Worm (Caenorhabditis elegans) whole organism, late embryonic: ENCODE measurements around the gene mrp-5.

Experiments
- C38D4.7 ChIP-seq: fragments of 200-800 bp; sonication (Bioruptor generic); optimal IDR thresholded peaks from 2 replicates; lab custom pipeline; 2018; ENCODE audit warnings: mild to moderate bottlenecking, missing genetic modification characterization, moderate library complexity, missing compliant biosample characterization
- F13H6.1 ChIP-seq: sonication (generic microtip); optimal IDR thresholded peaks from 2 replicates; lab custom pipeline; 2016; ENCODE audit warnings: missing genetic modification characterization, missing compliant biosample characterization
- T23F11.4 ChIP-seq: fragments of 200-800 bp; sonication (Bioruptor generic); optimal IDR thresholded peaks from 2 replicates; lab custom pipeline; 2018; ENCODE audit warnings: mild to moderate bottlenecking, missing genetic modification characterization, missing compliant biosample characterization
- ahr-1 ChIP-seq: sonication (generic microtip); optimal IDR thresholded peaks from 2 replicates; lab custom pipeline; 2016; ENCODE audit warnings: missing genetic modification characterization, missing compliant biosample characterization
- ama-1 ChIP-seq: fragments of 150-350 bp; optimal IDR thresholded peaks from 2 replicates; lab custom pipeline; 2014
- ceh-14 ChIP-seq: sonication (generic microtip); optimal IDR thresholded peaks from 2 replicates; lab custom pipeline; 2016; ENCODE audit warnings: missing genotype, missing genetic modification characterization, missing compliant biosample characterization
- ceh-2 ChIP-seq: sonication (generic microtip); optimal IDR thresholded peaks from 2 replicates; lab custom pipeline; 2016; ENCODE audit warnings: missing genotype, missing genetic modification characterization, missing compliant biosample characterization
- ceh-22 ChIP-seq: sonication (generic microtip); optimal IDR thresholded peaks from 2 replicates; lab custom pipeline; 2017; ENCODE audit warnings: missing biosample characterization, missing genetic modification characterization
- ceh-24 ChIP-seq: sonication (generic microtip); optimal IDR thresholded peaks from 2 replicates; lab custom pipeline; 2016; ENCODE audit warnings: mild to moderate bottlenecking, missing genetic modification characterization, missing compliant biosample characterization
- ceh-31 ChIP-seq: sonication (generic microtip); optimal IDR thresholded peaks from 2 replicates; lab custom pipeline; 2016; ENCODE audit warnings: missing genetic modification characterization, missing compliant biosample characterization
- ceh-34 ChIP-seq: sonication (generic microtip); optimal IDR thresholded peaks from 2 replicates; lab custom pipeline; 2016; ENCODE audit warnings: mild to moderate bottlenecking, missing genetic modification characterization, missing compliant biosample characterization
- ceh-45 ChIP-seq: fragments of 200-800 bp; sonication (Bioruptor generic); IDR thresholded peaks from 2 replicates; pipeline ENCODE4 v1.3.6; 2022; ENCODE audit warnings: missing genetic modification reagents, missing genetic modification characterization, missing compliant biosample characterization
- ceh-48 ChIP-seq: sonication (generic microtip); optimal IDR thresholded peaks from 2 replicates; lab custom pipeline; 2016; ENCODE audit warnings: missing genetic modification characterization, inconsistent platforms, missing compliant biosample characterization
- ceh-6 ChIP-seq: fragments of 200-800 bp; sonication (Bioruptor generic); optimal IDR thresholded peaks from 2 replicates; lab custom pipeline; 2018; ENCODE audit warnings: mild to moderate bottlenecking, missing genetic modification characterization, missing compliant biosample characterization
- dmd-4 ChIP-seq: sonication (generic microtip); optimal IDR thresholded peaks from 2 replicates; lab custom pipeline; 2016; ENCODE audit warnings: borderline replicate concordance, missing genetic modification characterization, missing compliant biosample characterization
- dve-1 ChIP-seq: sonication (generic microtip); optimal IDR thresholded peaks from 2 replicates; lab custom pipeline; 2017; ENCODE audit warnings: antibody characterized with exemption, mild to moderate bottlenecking, missing genetic modification characterization, missing compliant biosample characterization
- elt-2 ChIP-seq: sonication (generic microtip); optimal IDR thresholded peaks from 2 replicates; lab custom pipeline; 2016; ENCODE audit warnings: missing genetic modification reagents, missing genetic modification characterization, missing compliant biosample characterization
- elt-4 ChIP-seq: sonication (generic microtip); optimal IDR thresholded peaks from 2 replicates; lab custom pipeline; 2016; ENCODE audit warnings: missing genetic modification characterization, missing compliant biosample characterization
- ets-4 ChIP-seq: sonication (generic microtip); optimal IDR thresholded peaks from 2 replicates; lab custom pipeline; 2016; ENCODE audit warnings: missing genetic modification characterization, missing compliant biosample characterization
- eyg-1 ChIP-seq: sonication (generic microtip); optimal IDR thresholded peaks from 2 replicates; lab custom pipeline; 2016; ENCODE audit warnings: missing genotype, missing genetic modification characterization, missing compliant biosample characterization
- fax-1 ChIP-seq: sonication (generic microtip); optimal IDR thresholded peaks from 2 replicates; lab custom pipeline; 2016; ENCODE audit warnings: missing genotype, missing genetic modification characterization, missing compliant biosample characterization
- fkh-6 ChIP-seq: sonication (generic microtip); optimal IDR thresholded peaks from 2 replicates; lab custom pipeline; 2016; ENCODE audit warnings: missing genetic modification characterization, missing compliant biosample characterization
- gmeb-2 ChIP-seq: sonication (generic microtip); optimal IDR thresholded peaks from 2 replicates; lab custom pipeline; 2016; ENCODE audit warnings: missing genetic modification characterization, inconsistent platforms, missing compliant biosample characterization
- hlh-13 ChIP-seq: fragments of 200-800 bp; sonication (Bioruptor generic); optimal IDR thresholded peaks from 2 replicates; lab custom pipeline; 2018; ENCODE audit warnings: mild to moderate bottlenecking, missing genetic modification characterization, missing compliant biosample characterization
- hlh-15 ChIP-seq: sonication (generic microtip); optimal IDR thresholded peaks from 2 replicates; lab custom pipeline; 2016; ENCODE audit warnings: missing genetic modification characterization, missing compliant biosample characterization
- hlh-30 ChIP-seq: sonication (generic microtip); optimal IDR thresholded peaks from 2 replicates; lab custom pipeline; 2017; ENCODE audit warnings: antibody characterized with exemption, missing genetic modification characterization, missing compliant biosample characterization; ENCODE audit not compliant: insufficient read depth
- lin-11 ChIP-seq: fragments of 200-800 bp; sonication (Bioruptor generic); optimal IDR thresholded peaks from 2 replicates; lab custom pipeline; 2018; ENCODE audit warnings: mild to moderate bottlenecking, missing genetic modification characterization, missing compliant biosample characterization
- madf-2 ChIP-seq: sonication (generic microtip); optimal IDR thresholded peaks from 2 replicates; lab custom pipeline; 2017; ENCODE audit warnings: missing genetic modification characterization, missing compliant biosample characterization
- nhr-232 ChIP-seq: sonication (generic microtip); optimal IDR thresholded peaks from 2 replicates; lab custom pipeline; 2016; ENCODE audit warnings: missing genetic modification characterization, missing compliant biosample characterization
- pag-3 ChIP-seq: sonication (generic microtip); optimal IDR thresholded peaks from 2 replicates; lab custom pipeline; 2016; ENCODE audit warnings: missing compliant biosample characterization, missing genetic modification characterization, borderline replicate concordance
- pat-9 ChIP-seq: fragments of 200-800 bp; sonication (Bioruptor generic); optimal IDR thresholded peaks from 2 replicates; lab custom pipeline; 2018; ENCODE audit warnings: mild to moderate bottlenecking, missing genetic modification characterization, moderate library complexity, missing compliant biosample characterization
- pha-2 ChIP-seq: sonication (generic microtip); optimal IDR thresholded peaks from 2 replicates; lab custom pipeline; 2017; ENCODE audit warnings: mild to moderate bottlenecking, missing genetic modification characterization, missing compliant biosample characterization
- pha-4 ChIP-seq: fragments of 150-350 bp; optimal IDR thresholded peaks from 2 replicates; lab custom pipeline; 2018; ENCODE audit warnings: missing biosample characterization, missing genetic modification reagents, missing genetic modification characterization
- pqm-1 ChIP-seq: sonication (generic microtip); optimal IDR thresholded peaks from 2 replicates; lab custom pipeline; 2016; ENCODE audit warnings: missing genetic modification characterization, missing compliant biosample characterization
- rnt-1 ChIP-seq: sonication (generic microtip); optimal IDR thresholded peaks from 2 replicates; lab custom pipeline; 2016; ENCODE audit warnings: missing genetic modification characterization, missing compliant biosample characterization
- sdc-2 ChIP-seq: sonication (generic microtip); optimal IDR thresholded peaks from 2 replicates; lab custom pipeline; 2016; ENCODE audit warnings: missing genotype, missing genetic modification characterization, missing compliant biosample characterization
- sox-2 ChIP-seq: fragments of 200-800 bp; sonication (Bioruptor generic); IDR thresholded peaks from 2 replicates; pipeline ENCODE4 v1.3.6; 2022; ENCODE audit warnings: missing genetic modification reagents, missing genetic modification characterization, missing compliant biosample characterization
- sox-4 ChIP-seq: sonication (generic microtip); optimal IDR thresholded peaks from 2 replicates; lab custom pipeline; 2017; ENCODE audit warnings: mild to moderate bottlenecking, missing genetic modification characterization, inconsistent platforms, missing compliant biosample characterization
- syd-9 ChIP-seq: sonication (generic microtip); optimal IDR thresholded peaks from 2 replicates; lab custom pipeline; 2016; ENCODE audit warnings: mild to moderate bottlenecking, missing genetic modification characterization, moderate library complexity, missing compliant biosample characterization
- tbx-2 ChIP-seq: sonication (generic microtip); optimal IDR thresholded peaks from 2 replicates; lab custom pipeline; 2016; ENCODE audit warnings: missing genetic modification characterization, missing compliant biosample characterization
- tbx-7 ChIP-seq: sonication (generic microtip); optimal IDR thresholded peaks from 2 replicates; lab custom pipeline; 2016; ENCODE audit warnings: missing genotype, missing genetic modification characterization, missing compliant biosample characterization
- unc-3 ChIP-seq, 2 experiments: fragments of 200-800 bp in 1 of 2; sonication (Bioruptor generic) in 1 of 2; sonication (generic microtip) in 1 of 2; conservative IDR thresholded peaks in 1 of 2; optimal IDR thresholded peaks in 1 of 2; 2 replicates each; pipeline versions ENCODE4 v1.3.6 to Lab custom; 2016 to 2022; ENCODE audit warnings: missing compliant biosample characterization in 2 of 2, missing genetic modification characterization in 2 of 2, missing genetic modification reagents in 1 of 2
- unc-42 ChIP-seq: sonication (generic microtip); optimal IDR thresholded peaks from 2 replicates; lab custom pipeline; 2016; ENCODE audit warnings: missing genotype, missing genetic modification characterization, missing compliant biosample characterization
- unc-55 ChIP-seq: sonication (generic microtip); optimal IDR thresholded peaks from 2 replicates; lab custom pipeline; 2017; ENCODE audit warnings: missing biosample characterization, missing genetic modification reagents, missing genetic modification characterization
- unc-86 ChIP-seq: sonication (generic microtip); optimal IDR thresholded peaks from 2 replicates; lab custom pipeline; 2016; ENCODE audit warnings: missing genetic modification characterization, missing compliant biosample characterization
- ztf-16 ChIP-seq: sonication (generic microtip); optimal IDR thresholded peaks from 2 replicates; lab custom pipeline; 2017; ENCODE audit warnings: missing genetic modification characterization, missing compliant biosample characterization

The mrp-5 gene

DNA sequence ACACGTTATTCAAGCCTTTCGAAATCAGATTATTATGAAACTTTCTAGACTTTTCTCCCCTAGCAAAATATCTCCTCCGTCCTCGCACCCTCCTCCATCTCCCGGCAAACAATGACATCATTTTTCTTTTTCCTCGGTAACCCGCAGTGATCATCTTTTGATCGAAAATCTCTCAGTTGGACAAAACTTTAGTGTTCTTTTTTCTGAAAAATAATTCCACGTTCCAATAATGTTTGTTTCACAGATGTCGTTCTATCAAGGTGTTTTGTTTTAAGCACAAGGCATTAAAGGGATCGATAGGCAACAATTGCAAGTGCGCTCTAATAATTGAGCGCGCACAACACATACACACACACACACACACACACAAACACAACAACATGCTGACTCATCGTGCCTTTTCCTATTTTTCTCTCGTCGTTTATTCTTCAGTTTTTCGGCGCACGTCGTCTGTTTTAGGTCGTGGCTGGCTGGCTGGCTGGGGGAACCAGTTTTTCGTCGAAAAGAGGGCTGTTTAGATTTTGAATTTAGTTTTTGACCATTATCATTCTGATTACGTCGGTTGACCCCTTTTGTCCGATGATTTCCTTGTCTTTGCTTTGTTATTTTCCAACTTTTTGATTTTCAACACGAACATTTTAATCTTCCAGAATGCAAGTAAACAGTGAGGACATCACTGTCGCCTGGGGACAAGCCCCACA lies 29.5 kb upstream of the mrp-5 start, which contains the start of gene F20D1.3 (continued):
- TF ChIP-seq tbx-7 (tag; lab: Kevin White, UChicago) (no peak), C38D4.7 (no peak), rnt-1 (tag; lab: Kevin White, UChicago) (no peak), dmd-4 (no peak), ceh-22 (tag; lab: Kevin White, UChicago) (no peak), ama-1 (no peak), ceh-24 (no peak), pha-2 (tag; lab: Kevin White, UChicago) (no peak), ahr-1 (tag; lab: Kevin White, UChicago) (no peak), pat-9 (tag; lab: Kevin White, UChicago) (no peak), unc-86 (no peak), pqm-1 (tag; lab: Kevin White, UChicago) (no peak), sox-4 (tag; lab: Kevin White, UChicago) (no peak), unc-55 (peak; percentile 61), ets-4 (no peak), dve-1 (tag; lab: Kevin White, UChicago) (peak; percentile 18), ceh-34 (tag; lab: Kevin White, UChicago) (no peak), eyg-1 (no peak), lin-11 (tag; lab: Kevin White, UChicago) (no peak), pag-3 (no peak), syd-9 (tag; lab: Kevin White, UChicago) (no peak), fax-1 (no peak), ceh-14 (tag; lab: Kevin White, UChicago) (no peak), ztf-16 (no peak), tbx-2 (tag; lab: Kevin White, UChicago) (peak; percentile 53), F13H6.1 (tag; lab: Kevin White, UChicago) (no peak), sdc-2 (tag; lab: Kevin White, UChicago) (no peak), T23F11.4 (no peak), hlh-15 (tag; lab: Kevin White, UChicago) (no peak), nhr-232 (tag; lab: Kevin White, UChicago) (no peak), gmeb-2 (tag; lab: Kevin White, UChicago) (no peak), ceh-2 (no peak), pha-4 (tag; lab: Kevin White, UChicago) (no peak), ceh-45 (GFP tag; lab: Robert Waterston, UW) (no peak), unc-42 (tag; lab: Kevin White, UChicago) (peak; percentile 84), sox-2 (GFP tag; lab: Robert Waterston, UW) (no peak), madf-2 (tag; lab: Kevin White, UChicago) (no peak)

DNA sequence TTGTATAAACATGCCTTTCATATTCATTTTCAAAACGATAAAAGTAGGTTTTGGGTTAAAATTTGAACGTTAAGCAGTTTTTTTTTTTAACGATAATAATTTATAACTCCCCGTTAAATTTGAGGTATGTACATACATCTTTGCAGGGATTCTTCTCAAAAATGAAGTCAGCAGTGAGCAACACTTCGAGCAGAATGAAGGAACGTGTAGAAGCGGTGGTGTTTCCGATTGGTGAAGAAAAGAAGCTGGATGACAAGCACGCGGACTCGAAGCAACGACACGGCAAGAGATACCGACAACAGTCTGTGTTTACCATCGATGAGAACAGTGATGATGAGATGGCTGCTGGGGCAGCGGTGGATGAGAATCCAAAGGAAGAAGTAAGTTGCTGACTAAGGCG lies 27.0 kb upstream of the mrp-5 start:
- TF ChIP-seq elt-4 (no peak), gmeb-2 (tag; lab: Kevin White, UChicago) (no peak), madf-2 (tag; lab: Kevin White, UChicago) (no peak)

DNA sequence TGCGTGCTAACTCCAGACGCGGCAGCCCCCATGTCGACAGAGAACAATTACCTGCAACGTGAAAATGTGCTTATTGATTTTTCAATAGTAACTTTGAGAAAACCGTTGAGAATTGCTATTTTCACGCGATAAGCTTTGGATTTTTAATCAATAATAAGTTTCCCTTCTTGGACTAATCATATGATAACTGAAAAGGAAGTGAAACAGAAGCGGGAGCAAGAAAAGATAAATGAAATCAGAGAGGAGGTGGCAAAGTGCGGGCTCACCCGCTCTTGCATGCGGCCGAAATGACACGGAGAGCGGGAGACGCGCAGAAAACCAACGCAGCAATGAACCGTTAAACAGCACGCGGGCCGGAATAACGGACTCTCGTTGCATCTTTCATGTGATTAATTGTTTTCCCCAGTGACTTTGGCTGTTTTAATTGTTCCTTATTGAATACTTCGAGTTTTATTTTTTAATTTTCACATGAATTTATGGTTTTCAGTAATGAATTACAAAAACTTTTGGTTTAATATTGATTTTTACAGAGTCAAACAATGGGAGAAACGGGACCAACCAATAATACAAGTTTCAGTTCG lies 24.2 kb upstream of the mrp-5 start, which contains the start of the genes flwr-1 and tbc-1:
flwr-1 (minus strand) TSS at position 51 of the 581 bp plus-strand sequence.
tbc-1 (plus strand) TSS at position 531 of the 581 bp plus-strand sequence.
- TF ChIP-seq ceh-48 (tag; lab: Kevin White, UChicago) = peak; percentile 19
- TF ChIP-seq unc-3 (GFP tag; conservative IDR thresholded peaks at IDR 0.05; lab: Robert Waterston, UW) = no peak
- TF ChIP-seq unc-3 (tag; optimal IDR thresholded peaks at IDR 0.05; lab: Kevin White, UChicago) = no peak
- no peak for TF ChIP-seq fkh-6 (tag; lab: Kevin White, UChicago)
- TF ChIP-seq tbx-2 (tag; lab: Kevin White, UChicago) = peak; percentile 39
- peak; percentile 34 for TF ChIP-seq ceh-34 (tag; lab: Kevin White, UChicago)
- TF ChIP-seq ceh-31 (tag; lab: Kevin White, UChicago) = peak; percentile 36
- TF ChIP-seq ceh-6 (GFP tag; lab: Kevin White, UChicago) = no peak
- peak; percentile 70 for TF ChIP-seq hlh-30
- peak; percentile 62 for TF ChIP-seq unc-42 (tag; lab: Kevin White, UChicago)
- no peak for TF ChIP-seq ama-1
- TF ChIP-seq ceh-2 = no peak
- peak; percentile 20 for TF ChIP-seq elt-2 (tag; lab: Kevin White, UChicago)
- TF ChIP-seq T23F11.4 = no peak
- TF ChIP-seq ceh-14 (tag; lab: Kevin White, UChicago) = peak; percentile 53
- TF ChIP-seq hlh-13 (GFP tag; lab: Kevin White, UChicago) = no peak
- TF ChIP-seq fax-1 = no peak
